Fruit fly (Drosophila melanogaster) whole organism, pupa: Measurements from ENCODE around the gene Vsp37A.

Experiments
- CG10348 ChIP-seq: fragments of 200-800 bp; sonication (Bioruptor generic); IDR thresholded peaks from 2 replicates; pipeline ENCODE4 v1.3.6; 2022; ENCODE audit warnings: missing biosample characterization, missing genetic modification characterization
- CG12605 ChIP-seq: fragments of 200-800 bp; sonication (Bioruptor generic); IDR thresholded peaks from 2 replicates; pipeline ENCODE4 v1.3.6; 2022; ENCODE audit warnings: missing biosample characterization, missing genetic modification characterization
- CG13204 ChIP-seq: fragments of 200-800 bp; sonication (Bioruptor generic); optimal IDR thresholded peaks from 2 replicates; lab custom pipeline; 2018; ENCODE audit warnings: missing biosample characterization, mild to moderate bottlenecking, missing genetic modification characterization, moderate library complexity
- CG14655 ChIP-seq: fragments of 200-800 bp; sonication (Bioruptor generic); optimal IDR thresholded peaks from 3 replicates; lab custom pipeline; 2017; ENCODE audit warnings: mild to moderate bottlenecking, missing biosample characterization, missing genetic modification reagents, missing genetic modification characterization
- CG15710 ChIP-seq: fragments of 200-800 bp; sonication (Bioruptor generic); optimal IDR thresholded peaks from 2 replicates; lab custom pipeline; 2018; ENCODE audit warnings: missing biosample characterization, mild to moderate bottlenecking, missing genetic modification characterization, moderate library complexity
- CG17806 ChIP-seq: fragments of 200-800 bp; sonication (Bioruptor generic); optimal IDR thresholded peaks from 2 replicates; lab custom pipeline; 2018; ENCODE audit warnings: missing biosample characterization, mild to moderate bottlenecking, missing genetic modification characterization, moderate library complexity
- CG32121 ChIP-seq: fragments of 200-800 bp; sonication (Bioruptor generic); IDR thresholded peaks from 2 replicates; pipeline ENCODE4 v1.3.6; 2022; ENCODE audit warnings: missing biosample characterization, missing genetic modification characterization
- CG34367 ChIP-seq: fragments of 200-800 bp; sonication (Bioruptor generic); optimal IDR thresholded peaks from 2 replicates; lab custom pipeline; 2018; ENCODE audit warnings: missing biosample characterization, mild to moderate bottlenecking, missing genetic modification characterization
- CG4496 ChIP-seq: fragments of 200-800 bp; sonication (Bioruptor generic); IDR thresholded peaks from 3 replicates; pipeline ENCODE4 v1.3.6; 2022; ENCODE audit warnings: missing biosample characterization, missing genetic modification characterization
- CG8159 ChIP-seq: fragments of 200-800 bp; sonication (Bioruptor generic); optimal IDR thresholded peaks from 3 replicates; lab custom pipeline; 2018; ENCODE audit warnings: missing biosample characterization, mild to moderate bottlenecking, missing genetic modification characterization, moderate library complexity
- CG8301 ChIP-seq: fragments of 200-800 bp; sonication (Bioruptor generic); optimal IDR thresholded peaks from 2 replicates; lab custom pipeline; 2018; ENCODE audit warnings: missing biosample characterization, mild to moderate bottlenecking, missing genetic modification characterization
- CG9948 ChIP-seq: fragments of 200-800 bp; sonication (Bioruptor generic); optimal IDR thresholded peaks from 2 replicates; lab custom pipeline; 2018; ENCODE audit warnings: missing biosample characterization, mild to moderate bottlenecking, missing genetic modification characterization, moderate library complexity
- D1 ChIP-seq: fragments of 200-800 bp; sonication (Bioruptor generic); optimal IDR thresholded peaks from 2 replicates; lab custom pipeline; 2018; ENCODE audit warnings: missing biosample characterization, mild to moderate bottlenecking, missing genetic modification characterization, moderate library complexity
- EcR ChIP-seq: fragments of 200-800 bp; sonication (Bioruptor generic); optimal IDR thresholded peaks from 3 replicates; lab custom pipeline; 2019; ENCODE audit warnings: missing biosample characterization, missing genetic modification characterization, mild to moderate bottlenecking, moderate library complexity, missing genetic modification reagents
- Ets98B ChIP-seq: fragments of 200-800 bp; sonication (Bioruptor generic); IDR thresholded peaks from 2 replicates; pipeline ENCODE4 v1.3.6; 2022; ENCODE audit warnings: missing biosample characterization, missing genetic modification characterization
- Pif1A ChIP-seq: fragments of 200-800 bp; sonication (Bioruptor generic); optimal IDR thresholded peaks from 3 replicates; lab custom pipeline; 2016; ENCODE audit warnings: missing biosample characterization, missing genetic modification characterization
- Pif1B ChIP-seq: fragments of 200-800 bp; sonication (Bioruptor generic); optimal IDR thresholded peaks from 3 replicates; lab custom pipeline; 2016; ENCODE audit warnings: missing biosample characterization, missing genetic modification characterization
- Snoo ChIP-seq: fragments of 200-800 bp; sonication (Bioruptor generic); optimal IDR thresholded peaks from 3 replicates; lab custom pipeline; 2017; ENCODE audit warnings: missing biosample characterization, mild to moderate bottlenecking, missing genetic modification characterization, inconsistent platforms
- fd96Ca ChIP-seq: fragments of 200-800 bp; sonication (Bioruptor generic); IDR thresholded peaks from 3 replicates; pipeline ENCODE4 v1.3.6; 2022; ENCODE audit warnings: missing biosample characterization, missing genetic modification characterization
- gl ChIP-seq: fragments of 200-800 bp; sonication (Bioruptor generic); optimal IDR thresholded peaks from 2 replicates; lab custom pipeline; 2018; ENCODE audit warnings: missing biosample characterization, mild to moderate bottlenecking, missing genetic modification characterization
- rn ChIP-seq: fragments of 200-800 bp; sonication (Bioruptor generic); IDR thresholded peaks from 2 replicates; pipeline ENCODE4 v1.3.6; 2022; ENCODE audit warnings: missing biosample characterization, missing genetic modification characterization

Vsp37A gene

DNA sequence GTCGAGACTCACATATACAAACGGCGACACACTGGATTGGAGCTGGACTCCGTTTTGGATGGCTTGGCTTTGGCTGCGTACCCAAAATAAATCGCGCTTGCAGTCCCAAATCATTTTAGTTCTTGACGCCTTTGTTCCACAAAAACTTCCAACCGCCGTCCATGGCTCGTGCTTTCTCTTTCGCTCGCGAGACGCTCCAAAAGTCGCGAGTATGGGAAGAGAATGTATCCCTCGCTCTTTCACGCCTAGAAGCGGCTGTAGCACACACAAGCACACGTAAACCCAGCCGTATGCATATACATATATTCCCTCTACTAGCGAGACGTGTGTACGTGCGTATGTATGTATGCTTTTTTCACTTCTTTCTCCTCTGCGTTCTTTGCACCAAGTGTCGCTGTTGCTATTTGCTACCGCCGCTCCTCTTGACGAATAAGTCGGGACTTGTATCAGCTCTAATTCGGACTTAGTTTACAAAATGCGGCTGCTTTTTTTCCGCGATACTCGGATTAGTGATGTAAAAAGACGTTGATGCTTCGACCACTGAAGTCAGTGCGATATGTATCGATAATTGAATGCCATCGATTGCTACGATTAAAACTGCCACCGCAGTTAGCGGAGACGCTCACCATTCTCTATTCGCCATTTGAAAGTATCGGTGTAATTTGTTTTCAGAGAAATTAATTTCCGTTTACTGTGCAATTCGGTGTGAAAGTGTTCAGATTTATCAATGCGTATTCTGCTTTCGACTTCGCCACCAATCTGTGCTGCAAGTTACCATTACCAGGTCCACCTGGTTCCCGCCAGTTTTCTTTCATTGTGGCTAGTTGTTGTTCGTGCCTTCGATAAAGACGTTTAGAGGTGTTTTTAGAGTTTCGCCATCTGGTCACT, 34.4 kb downstream of the Vsp37A start, which contains the start of the genes Hmt4-20 and SkpA:
Gene Hmt4-20 (minus strand): TSS at position 542 of the 888 bp plus-strand sequence.
Gene SkpA (plus strand): TSS at position 623 of the 888 bp plus-strand sequence.
- no peak for TF ChIP-seq rn (GFP tag; lab: Robert Waterston, UW)
- TF ChIP-seq CG15710 (tag; lab: Kevin White, UChicago) = no peak
- TF ChIP-seq CG9948 (tag; lab: Kevin White, UChicago) = no peak
- no peak for TF ChIP-seq CG8301
- no peak for TF ChIP-seq CG4496 (GFP tag; lab: Robert Waterston, UW)

- TF ChIP-seq fd96Ca (no peak), CG9948 (tag; lab: Kevin White, UChicago) (no peak), CG15710 (tag; lab: Kevin White, UChicago) (no peak), CG34367 (tag; lab: Kevin White, UChicago) (no peak), Snoo (tag; lab: Kevin White, UChicago) (no peak), rn (GFP tag; lab: Robert Waterston, UW) (no peak), CG17806 (tag; lab: Kevin White, UChicago) (no peak), D1 (tag; lab: Kevin White, UChicago) (no peak), Pif1A (GFP tag; lab: Kevin White, UChicago) (no peak), Pif1B (no peak), CG8301 (no peak), CG14655 (GFP tag; lab: Kevin White, UChicago) (no peak)
Observed at dm6 chrX:656380-656925, 35.1 kb downstream of the Vsp37A start.

DNA sequence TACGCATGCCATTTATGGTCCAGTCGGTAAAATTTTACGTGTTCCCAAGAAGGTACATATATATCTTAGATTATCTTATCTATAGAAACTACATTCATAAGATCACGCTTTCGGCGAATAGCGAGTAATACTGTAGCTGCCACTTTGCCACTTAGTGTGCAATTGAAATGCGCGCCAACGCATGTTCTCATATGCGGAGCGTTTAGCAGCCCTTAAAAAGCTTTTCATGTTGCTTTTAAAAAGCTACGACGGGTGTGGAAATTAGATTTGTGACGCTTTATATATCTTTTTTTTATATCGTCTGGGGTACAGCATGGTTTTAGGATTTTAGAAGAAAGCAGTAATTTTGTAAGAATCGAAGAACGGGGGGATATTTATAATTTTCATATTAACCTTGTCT, 36.7 kb downstream of the Vsp37A start:
- no peak for TF ChIP-seq EcR
- TF ChIP-seq CG10348 (GFP tag; lab: Robert Waterston, UW) = no peak
- TF ChIP-seq CG8301 = no peak
- no peak for TF ChIP-seq Snoo (tag; lab: Kevin White, UChicago)
- no peak for TF ChIP-seq CG12605 (GFP tag; lab: Robert Waterston, UW)
- TF ChIP-seq rn (GFP tag; lab: Robert Waterston, UW) = no peak
- TF ChIP-seq Pif1A (GFP tag; lab: Kevin White, UChicago) = no peak
- no peak for TF ChIP-seq CG32121 (GFP tag; lab: Robert Waterston, UW)
- TF ChIP-seq CG14655 (GFP tag; lab: Kevin White, UChicago) = no peak
- no peak for TF ChIP-seq CG34367 (tag; lab: Kevin White, UChicago)
- TF ChIP-seq CG13204 (GFP tag; lab: Kevin White, UChicago) = no peak
- no peak for TF ChIP-seq CG15710 (tag; lab: Kevin White, UChicago)
- no peak for TF ChIP-seq Pif1B
- TF ChIP-seq CG17806 (tag; lab: Kevin White, UChicago) = no peak
- TF ChIP-seq CG8159 = no peak
- no peak for TF ChIP-seq Ets98B (GFP tag; lab: Robert Waterston, UW)
- TF ChIP-seq gl (tag; lab: Kevin White, UChicago) = no peak
- no peak for TF ChIP-seq CG4496 (GFP tag; lab: Robert Waterston, UW)
